Fruit fly (Drosophila melanogaster) whole organism: ENCODE data around the gene Rpp14a.

Experiments
- CG8478 ChIP-seq: fragments of >200 bp; optimal IDR thresholded peaks from 2 replicates; lab custom pipeline; 2018; ENCODE audit warnings: inconsistent platforms
- Dll ChIP-seq: fragments of >200 bp; optimal IDR thresholded peaks from 2 replicates; lab custom pipeline; 2017
- EcR ChIP-seq, 2 experiments: fragments of >200 bp; optimal IDR thresholded peaks; 2 replicates each; lab custom pipeline; 2017; ENCODE audit warnings: missing biosample characterization in 2 of 2, missing genetic modification characterization in 2 of 2, missing genetic modification reagents in 2 of 2
- pan ChIP-seq: fragments of >200 bp; optimal IDR thresholded peaks from 2 replicates; lab custom pipeline; 2017
- psq ChIP-seq: fragments of >200 bp; optimal IDR thresholded peaks from 2 replicates; lab custom pipeline; 2017
- usp ChIP-seq: fragments of >200 bp; optimal IDR thresholded peaks from 2 replicates; lab custom pipeline; 2017; ENCODE audit warnings: missing biosample characterization, missing genetic modification characterization, mixed read lengths

DNA sequence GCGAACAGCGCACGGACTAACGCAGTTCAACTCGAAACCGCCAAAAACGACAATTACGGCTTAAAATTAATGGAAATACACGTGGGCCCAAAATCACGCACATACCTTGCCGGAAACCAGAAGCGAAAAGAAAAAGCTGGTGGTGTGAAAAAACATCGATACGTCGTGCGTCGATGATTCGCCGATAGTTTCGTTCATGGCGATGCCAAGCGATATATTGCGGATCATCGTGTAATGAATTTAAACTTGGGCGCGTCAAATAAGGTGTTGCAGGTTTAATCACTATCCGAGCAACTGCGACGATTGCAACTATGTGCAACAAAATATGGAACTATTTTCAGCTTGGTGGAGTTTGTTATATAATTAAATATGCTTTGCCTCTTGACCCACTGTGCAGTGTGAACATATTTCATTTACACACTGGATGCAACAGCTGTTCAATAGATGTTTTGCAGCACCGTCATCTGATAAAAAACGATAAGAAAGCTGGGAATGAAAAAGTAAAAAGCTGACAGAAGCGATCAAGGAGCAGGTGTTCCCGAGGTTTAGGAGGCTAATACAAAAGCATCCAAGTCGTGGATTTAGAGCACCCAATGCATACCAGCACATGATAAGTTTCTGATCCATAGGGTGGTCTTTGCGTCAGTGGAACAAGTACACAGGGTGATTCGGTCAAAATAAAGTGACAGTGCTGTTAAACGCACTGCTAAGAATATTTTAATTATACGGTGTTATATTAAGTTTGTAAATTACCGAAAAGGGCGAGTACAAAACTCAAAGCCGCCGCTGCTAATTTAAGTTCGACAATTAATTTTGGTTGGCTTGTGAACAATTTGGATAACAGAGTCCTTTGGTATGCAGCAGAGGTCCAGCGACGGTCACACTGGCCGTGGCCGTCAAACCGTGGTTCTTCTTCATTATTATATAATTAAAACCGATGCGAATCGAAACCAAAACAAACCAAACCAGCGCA lies 10.3 kb upstream of the Rpp14a start, which contains the start of the genes RpL32 and CG7943:
- no peak for TF ChIP-seq Dll (lab: Kevin White, UChicago)
- no peak for TF ChIP-seq usp (GFP tag; lab: Kevin White, UChicago)
- TF ChIP-seq psq (lab: Kevin White, UChicago) = no peak
- no peak for TF ChIP-seq CG8478 (lab: Kevin White, UChicago)
- no peak for TF ChIP-seq pan
- TF ChIP-seq EcR (GFP tag; optimal IDR thresholded peaks at IDR 0.05; lab: Kevin White, UChicago) = no peak
